Fruit fly (Drosophila melanogaster): Measurements from ENCODE around the gene yl.

dm6 chrX:14212147-14212792, 19.3 kb downstream of the yl start:
- no peak for TF ChIP-seq pan (optimal IDR thresholded peaks at IDR 0.05)
- TF ChIP-seq CG8478 (optimal IDR thresholded peaks at IDR 0.05), result no peak
- TF ChIP-seq psq (optimal IDR thresholded peaks at IDR 0.05), result no peak
- no peak for TF ChIP-seq usp (GFP tag; optimal IDR thresholded peaks at IDR 0.05)
- no peak for TF ChIP-seq Dll (optimal IDR thresholded peaks at IDR 0.05)
